Worm (Caenorhabditis elegans): ENCODE results near the gene cest-24.
A peak's percentile ranks its signal among the peaks of the same experiment; 100 is the strongest.

Gene cest-24

ce11 chrV:6344531-6345171, 27.9 kb downstream of the cest-24 start:
- TF ChIP-seq tbx-8 (GFP tag; optimal IDR thresholded peaks at IDR 0.05) (no peak), snpc-4 (tag; optimal IDR thresholded peaks at IDR 0.05) (no peak), sptf-1 (tag; optimal IDR thresholded peaks at IDR 0.05) (no peak), elt-1 (tag; optimal IDR thresholded peaks at IDR 0.05; ENCODE audit: borderline replicate concordance, insufficient read depth) (no peak), elt-3 (tag; optimal IDR thresholded peaks at IDR 0.05) (no peak), pha-4 (tag; optimal IDR thresholded peaks at IDR 0.05) (no peak), ceh-83 (GFP tag; optimal IDR thresholded peaks at IDR 0.05) (no peak), bed-3 (GFP tag; optimal IDR thresholded peaks at IDR 0.05) (no peak), nhr-237 (tag; optimal IDR thresholded peaks at IDR 0.05) (no peak), lin-13 (tag; optimal IDR thresholded peaks at IDR 0.05) (no peak), nhr-76 (tag; optimal IDR thresholded peaks at IDR 0.05) (no peak)

DNA sequence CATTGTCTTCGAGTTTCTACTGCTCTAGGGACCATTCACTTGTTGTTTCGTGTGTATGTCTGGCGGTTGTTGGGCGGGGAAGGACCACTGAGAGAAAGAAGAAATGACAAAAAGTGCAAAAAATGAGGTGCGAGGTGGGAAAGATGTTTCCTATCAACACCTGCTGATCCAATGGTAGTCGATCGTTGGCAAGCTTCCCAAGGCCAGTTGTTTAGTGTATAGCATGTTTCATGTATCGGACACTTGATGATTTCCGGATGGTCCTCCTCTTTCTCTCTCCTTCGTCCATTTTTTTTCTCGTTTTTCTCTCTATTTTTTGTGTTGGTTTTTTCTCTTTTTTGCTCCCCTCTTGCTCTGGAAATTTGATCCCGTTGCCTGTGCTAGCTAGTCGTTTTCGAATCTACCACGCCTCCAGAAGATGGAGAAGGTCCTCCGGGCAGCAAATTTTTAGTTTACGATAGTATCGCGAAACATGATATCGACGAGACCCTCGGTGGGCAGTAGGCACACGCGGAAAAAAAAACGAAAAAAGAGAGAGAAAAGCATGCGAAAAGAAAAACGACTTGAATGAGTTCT, 29.4 kb downstream of the cest-24 start:
- no peak for TF ChIP-seq sem-2 (GFP tag; optimal IDR thresholded peaks at IDR 0.05)
- no peak for TF ChIP-seq nhr-2 (tag; optimal IDR thresholded peaks at IDR 0.05)
- peak; percentile 30 for TF ChIP-seq hlh-1 (tag; optimal IDR thresholded peaks at IDR 0.05)

DNA sequence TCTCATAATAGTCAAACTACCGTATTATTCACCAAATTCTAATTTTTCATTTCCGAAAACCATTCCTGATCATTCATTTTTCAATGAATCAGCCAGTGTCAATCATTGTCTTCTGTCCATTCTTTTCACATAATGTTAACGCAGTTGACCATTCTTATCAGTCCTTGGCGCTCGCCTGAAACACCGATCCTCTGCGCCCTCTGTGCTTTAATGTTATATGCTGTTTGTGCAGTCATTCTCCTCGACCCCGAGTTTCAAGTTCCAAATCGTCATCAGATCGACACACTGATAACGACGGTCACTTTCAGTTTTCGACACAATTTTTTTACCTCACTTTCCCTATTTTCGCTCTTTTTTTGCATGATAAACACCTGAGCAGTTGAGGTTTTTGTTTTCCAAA, 30.2 kb downstream of the cest-24 start:
- no peak for TF ChIP-seq zip-8 (tag; optimal IDR thresholded peaks at IDR 0.05)
- TF ChIP-seq ceh-83 (GFP tag; optimal IDR thresholded peaks at IDR 0.05) = no peak
- TF ChIP-seq nhr-2 (tag; optimal IDR thresholded peaks at IDR 0.05) = no peak
- no peak for TF ChIP-seq cnd-1 (tag; optimal IDR thresholded peaks at IDR 0.05)

- no peak for TF ChIP-seq M03D4.4 (tag; optimal IDR thresholded peaks at IDR 0.05)
- no peak for TF ChIP-seq sptf-1 (tag; optimal IDR thresholded peaks at IDR 0.05)
- no peak for TF ChIP-seq nhr-76 (tag; optimal IDR thresholded peaks at IDR 0.05)
- TF ChIP-seq zip-8 (tag; optimal IDR thresholded peaks at IDR 0.05) = no peak
- no peak for TF ChIP-seq pha-4 (tag; optimal IDR thresholded peaks at IDR 0.05)
- no peak for TF ChIP-seq bed-3 (GFP tag; optimal IDR thresholded peaks at IDR 0.05)
- no peak for TF ChIP-seq flh-1 (GFP tag; optimal IDR thresholded peaks at IDR 0.05)
- TF ChIP-seq ces-1 (GFP tag; optimal IDR thresholded peaks at IDR 0.05) = no peak
- no peak for TF ChIP-seq ztf-11 (tag; optimal IDR thresholded peaks at IDR 0.05)
- TF ChIP-seq cnd-1 (tag; optimal IDR thresholded peaks at IDR 0.05) = no peak
- no peak for TF ChIP-seq unc-39 (tag; optimal IDR thresholded peaks at IDR 0.05)
- TF ChIP-seq sem-2 (GFP tag; optimal IDR thresholded peaks at IDR 0.05) = no peak
- no peak for TF ChIP-seq nhr-237 (tag; optimal IDR thresholded peaks at IDR 0.05)
- TF ChIP-seq drap-1 (GFP tag; optimal IDR thresholded peaks at IDR 0.05) = no peak
- no peak for TF ChIP-seq elt-3 (tag; optimal IDR thresholded peaks at IDR 0.05)
- TF ChIP-seq mls-2 (tag; optimal IDR thresholded peaks at IDR 0.05) = no peak
- TF ChIP-seq ham-2 (GFP tag; optimal IDR thresholded peaks at IDR 0.05) = no peak
- TF ChIP-seq mep-1 (tag; optimal IDR thresholded peaks at IDR 0.05) = no peak
Measured at ce11 chrV:6348133-6348532, 31.4 kb downstream of the cest-24 start.

- TF ChIP-seq mep-1 (tag; optimal IDR thresholded peaks at IDR 0.05) (no peak), nhr-12 (tag; optimal IDR thresholded peaks at IDR 0.05) (no peak), sem-2 (GFP tag; optimal IDR thresholded peaks at IDR 0.05) (no peak), ces-1 (GFP tag; optimal IDR thresholded peaks at IDR 0.05) (no peak), snpc-4 (tag; optimal IDR thresholded peaks at IDR 0.05) (no peak), mab-5 (tag; optimal IDR thresholded peaks at IDR 0.05) (no peak), lin-32 (GFP tag; optimal IDR thresholded peaks at IDR 0.05) (no peak), sptf-1 (tag; optimal IDR thresholded peaks at IDR 0.05) (no peak), flh-1 (GFP tag; optimal IDR thresholded peaks at IDR 0.05) (no peak), drap-1 (GFP tag; optimal IDR thresholded peaks at IDR 0.05) (no peak), ceh-43 (GFP tag; optimal IDR thresholded peaks at IDR 0.05) (no peak), ceh-39 (tag; optimal IDR thresholded peaks at IDR 0.05) (no peak), nhr-76 (tag; optimal IDR thresholded peaks at IDR 0.05) (no peak), nhr-28 (tag; optimal IDR thresholded peaks at IDR 0.05) (no peak)
Measured at ce11 chrV:6349597-6349996, 32.9 kb downstream of the cest-24 start.

All from whole organism, mixed stage, embryonic.